Fruit fly (Drosophila melanogaster) whole organism, embryonic: ENCODE measurements around the gene CG33298.

Experiments
- Blimp-1 ChIP-seq: fragments of 200-800 bp; sonication (Bioruptor generic); optimal IDR thresholded peaks from 3 replicates; lab custom pipeline; 2018; ENCODE audit warnings: missing biosample characterization, missing genetic modification characterization, mild to moderate bottlenecking, moderate library complexity, missing genetic modification reagents
- CG1024 ChIP-seq: fragments of 200-800 bp; sonication (Bioruptor generic); IDR thresholded peaks from 2 replicates; pipeline ENCODE4 v1.3.6; 2022; ENCODE audit warnings: missing biosample characterization, missing genetic modification characterization
- CG11456 ChIP-seq: fragments of 200-800 bp; sonication (Bioruptor generic); IDR thresholded peaks from 3 replicates; pipeline ENCODE4 v1.3.6; 2022; ENCODE audit warnings: missing biosample characterization, missing genetic modification characterization
- CG16813 ChIP-seq: fragments of 200-800 bp; sonication (Bioruptor generic); IDR thresholded peaks from 3 replicates; pipeline ENCODE4 v1.3.6; 2022; ENCODE audit warnings: missing biosample characterization, missing genetic modification characterization; ENCODE audit not compliant: partially characterized antibody
- CG17829 ChIP-seq: fragments of 200-800 bp; optimal IDR thresholded peaks from 2 replicates; lab custom pipeline; 2019; ENCODE audit warnings: missing biosample characterization, mild to moderate bottlenecking, missing genetic modification characterization, moderate library complexity
- CG1792 ChIP-seq: fragments of 200-800 bp; sonication (Bioruptor generic); optimal IDR thresholded peaks from 2 replicates; lab custom pipeline; 2016; ENCODE audit warnings: missing biosample characterization, missing genetic modification characterization
- CG18764 ChIP-seq: fragments of 200-800 bp; sonication (Bioruptor generic); optimal IDR thresholded peaks from 3 replicates; lab custom pipeline; 2016; ENCODE audit warnings: missing biosample characterization, missing genetic modification characterization
- CG32532 ChIP-seq: fragments of 200-800 bp; sonication (Bioruptor generic); IDR thresholded peaks from 2 replicates; pipeline ENCODE4 v1.3.6; 2022; ENCODE audit warnings: missing biosample characterization, missing genetic modification characterization
- CG4360 ChIP-seq: fragments of 200-800 bp; sonication (Bioruptor generic); IDR thresholded peaks from 2 replicates; pipeline ENCODE4 v1.3.6; 2022; ENCODE audit warnings: missing biosample characterization, missing genetic modification characterization
- CG5953 ChIP-seq: fragments of 200-800 bp; sonication (Bioruptor generic); IDR thresholded peaks from 2 replicates; pipeline ENCODE4 v1.3.6; 2022; ENCODE audit warnings: missing biosample characterization, missing genetic modification characterization
- CG6791 ChIP-seq: fragments of 200-800 bp; sonication (Bioruptor generic); IDR thresholded peaks from 3 replicates; pipeline ENCODE4 v1.3.6; 2022; ENCODE audit warnings: missing biosample characterization, missing genetic modification characterization; ENCODE audit not compliant: partially characterized antibody
- CG7928 ChIP-seq: fragments of 200-800 bp; sonication (Bioruptor generic); optimal IDR thresholded peaks from 2 replicates; lab custom pipeline; 2017; ENCODE audit warnings: missing biosample characterization, mild to moderate bottlenecking, missing genetic modification characterization
- CG8290 ChIP-seq, 3 experiments: fragments of 200-800 bp; sonication (Bioruptor generic); optimal IDR thresholded peaks; 2 replicates each; lab custom pipeline; 2016 to 2019; ENCODE audit warnings: missing biosample characterization in 3 of 3, missing genetic modification characterization in 3 of 3, mild to moderate bottlenecking in 2 of 3, moderate library complexity in 1 of 3
- CTCF ChIP-seq: fragments of 200-800 bp; sonication (Bioruptor generic); optimal IDR thresholded peaks from 2 replicates; lab custom pipeline; 2017; ENCODE audit warnings: missing biosample characterization, mild to moderate bottlenecking, missing genetic modification characterization, moderate library complexity
- Ets65A ChIP-seq: fragments of 200-800 bp; sonication (Bioruptor generic); peaks from one replicate; lab custom pipeline; 2016; ENCODE audit warnings: missing biosample characterization, missing genetic modification characterization
- H15 ChIP-seq: fragments of 200-800 bp; sonication (Bioruptor generic); IDR thresholded peaks from 3 replicates; pipeline ENCODE4 v1.3.6; 2022; ENCODE audit warnings: missing biosample characterization, missing genetic modification characterization
- Hr78 ChIP-seq, 2 experiments: fragments of 200-800 bp in 1 of 2; fragments of >200 bp in 1 of 2; sonication (Bioruptor generic) in 1 of 2; optimal IDR thresholded peaks; 2 replicates each; lab custom pipeline; 2017 to 2019; ENCODE audit warnings: missing biosample characterization in 2 of 2, missing genetic modification characterization in 2 of 2, mild to moderate bottlenecking in 1 of 2, moderate library complexity in 1 of 2
- Lpt ChIP-seq: fragments of >200 bp; optimal IDR thresholded peaks from 2 replicates; lab custom pipeline; 2018; ENCODE audit warnings: missing biosample characterization, missing genetic modification characterization
- Med ChIP-seq: fragments of 200-800 bp; sonication (Bioruptor generic); peaks from one replicate; lab custom pipeline; 2016; ENCODE audit warnings: missing biosample characterization, missing genetic modification characterization, mild to moderate bottlenecking, inconsistent platforms, moderate library complexity
- Pdp1 ChIP-seq, 2 experiments: fragments of 200-800 bp; sonication (Bioruptor generic); optimal IDR thresholded peaks; 3 replicates each; lab custom pipeline; 2016; ENCODE audit warnings: missing biosample characterization in 2 of 2, missing genetic modification characterization in 2 of 2, mild to moderate bottlenecking in 1 of 2, moderate library complexity in 1 of 2
- Sry-β ChIP-seq: fragments of 200-800 bp; sonication (Bioruptor generic); optimal IDR thresholded peaks from 2 replicates; lab custom pipeline; 2018; ENCODE audit warnings: missing biosample characterization, mild to moderate bottlenecking, missing genetic modification characterization, moderate library complexity
- Stat92E ChIP-seq, 3 experiments: fragments of >200 bp in 2 of 3; fragments of 200-800 bp in 1 of 3; sonication (Bioruptor generic) in 1 of 3; optimal IDR thresholded peaks; 2 replicates each; lab custom pipeline; 2017 to 2019; ENCODE audit warnings: missing biosample characterization in 3 of 3, missing genetic modification characterization in 3 of 3, mild to moderate bottlenecking in 1 of 3, moderate library complexity in 1 of 3
- ash1 ChIP-seq: fragments of 200-800 bp; sonication (Bioruptor generic); optimal IDR thresholded peaks from 2 replicates; lab custom pipeline; 2018; ENCODE audit warnings: missing biosample characterization, mild to moderate bottlenecking, missing genetic modification characterization
- chinmo ChIP-seq: fragments of 200-800 bp; sonication (Bioruptor generic); IDR thresholded peaks from 4 replicates; pipeline ENCODE4 v1.3.6; 2022; ENCODE audit warnings: missing biosample characterization, missing genetic modification characterization; ENCODE audit not compliant: partially characterized antibody
- ci ChIP-seq: fragments of 200-800 bp; sonication (Bioruptor generic); IDR thresholded peaks from 3 replicates; pipeline ENCODE4 v1.3.6; 2022; ENCODE audit warnings: missing biosample characterization, missing genetic modification characterization
- crol ChIP-seq: fragments of 200-800 bp; sonication (Bioruptor generic); IDR thresholded peaks from 2 replicates; pipeline ENCODE4 v1.3.6; 2022; ENCODE audit warnings: missing biosample characterization, missing genetic modification characterization
- exex ChIP-seq: fragments of 200-800 bp; sonication (Bioruptor generic); optimal IDR thresholded peaks from 4 replicates; lab custom pipeline; 2018; ENCODE audit warnings: missing biosample characterization, mild to moderate bottlenecking, missing genetic modification characterization, moderate library complexity
- fd96Cb ChIP-seq: fragments of 200-800 bp; sonication (Bioruptor generic); optimal IDR thresholded peaks from 2 replicates; lab custom pipeline; 2018; ENCODE audit warnings: missing biosample characterization, mild to moderate bottlenecking, missing genetic modification characterization, moderate library complexity
- kni ChIP-seq: fragments of 200-800 bp; sonication (Bioruptor generic); optimal IDR thresholded peaks from 3 replicates; lab custom pipeline; 2017; ENCODE audit warnings: mild to moderate bottlenecking, missing biosample characterization, missing genetic modification reagents, missing genetic modification characterization
- lab ChIP-seq: fragments of 200-800 bp; sonication (Bioruptor generic); optimal IDR thresholded peaks from 3 replicates; lab custom pipeline; 2017; ENCODE audit warnings: missing biosample characterization, missing genetic modification characterization, mild to moderate bottlenecking, moderate library complexity, missing genetic modification reagents
- lilli ChIP-seq: fragments of 200-800 bp; sonication (Bioruptor generic); optimal IDR thresholded peaks from 3 replicates; lab custom pipeline; 2016; ENCODE audit warnings: missing biosample characterization, missing genetic modification characterization
- sens ChIP-seq: fragments of 200-800 bp; sonication (Bioruptor generic); peaks from one replicate; lab custom pipeline; 2016; ENCODE audit warnings: missing biosample characterization, missing genetic modification characterization
- sr ChIP-seq: fragments of 200-800 bp; sonication (Bioruptor generic); IDR thresholded peaks from 3 replicates; pipeline ENCODE4 v1.3.6; 2022; ENCODE audit warnings: missing biosample characterization, missing genetic modification characterization
- stwl ChIP-seq: fragments of 200-800 bp; sonication (Bioruptor generic); optimal IDR thresholded peaks from 3 replicates; lab custom pipeline; 2018; ENCODE audit warnings: missing biosample characterization, mild to moderate bottlenecking, missing genetic modification characterization, moderate library complexity

The CG33298 gene

dm6 chr2L:9510429-9510828, 15.2 kb downstream of the CG33298 start:
- TF ChIP-seq sr, result peak; percentile 80
- peak in 1 of 2 experiments; percentile 1 for TF ChIP-seq Pdp1 (GFP tag; optimal IDR thresholded peaks at IDR 0.05; lab: Kevin White, UChicago)
- TF ChIP-seq CG6791 (GFP tag; lab: Robert Waterston, UW), result 0 out of 3 replicates have a peak, but pooled peaks have one; percentile 11
- TF ChIP-seq CG1024 (GFP tag; lab: Robert Waterston, UW), result no peak
- TF ChIP-seq CG11456 (GFP tag; lab: Robert Waterston, UW), result no peak
- TF ChIP-seq crol (GFP tag; lab: Robert Waterston, UW), result 0 out of 2 replicates have a peak, but pooled peaks have one; percentile 25
- no peak for TF ChIP-seq fd96Cb (tag; lab: Kevin White, UChicago)
- peak; percentile 71 for TF ChIP-seq lab (GFP tag; lab: Kevin White, UChicago)
- TF ChIP-seq CG1792 (GFP tag; lab: Kevin White, UChicago), result no peak
- peak; percentile 44 for TF ChIP-seq kni (GFP tag; lab: Kevin White, UChicago)
- TF ChIP-seq H15 (GFP tag; lab: Robert Waterston, UW), result 0 out of 3 replicates have a peak, but pooled peaks have one; percentile 21
- TF ChIP-seq chinmo (GFP tag; lab: Robert Waterston, UW), result 0 out of 4 replicates have a peak, but pooled peaks have one; percentile 14
- TF ChIP-seq CG32532, result 0 out of 2 replicates have a peak, but pooled peaks have one; percentile 10
- no peak for TF ChIP-seq Sry-β
- TF ChIP-seq Hr78 (GFP tag; optimal IDR thresholded peaks at IDR 0.05; lab: Kevin White, UChicago), result peak in 1 of 2 experiments; percentile 9
- TF ChIP-seq Med (GFP tag; lab: Kevin White, UChicago), result peak; percentile 77

- TF ChIP-seq Ets65A (peak; percentile 86), CG6791 (GFP tag; lab: Robert Waterston, UW) (peak; percentile 33; the same call in 1 of the 3 replicates), Lpt (GFP tag; lab: Kevin White, UChicago) (no peak), stwl (peak; percentile 13), Blimp-1 (GFP tag; lab: Kevin White, UChicago) (peak; percentile 70), Med (GFP tag; lab: Kevin White, UChicago) (peak; percentile 46), CG4360 (GFP tag; lab: Robert Waterston, UW) (0 out of 2 replicates have a peak, but pooled peaks have one; percentile 13), CG7928 (no peak), ash1 (no peak), lilli (GFP tag; lab: Kevin White, UChicago) (no peak), CG8290 (GFP tag; optimal IDR thresholded peaks at IDR 0.05; lab: Kevin White, UChicago) (peak; percentile 67), CG8290 (tag; optimal IDR thresholded peaks at IDR 0.05; lab: Kevin White, UChicago) (no peak), ci (GFP tag; lab: Robert Waterston, UW) (0 out of 3 replicates have a peak, but pooled peaks have one; percentile 43), CTCF (GFP tag; lab: Kevin White, UChicago) (peak; percentile 86), CG16813 (GFP tag; lab: Robert Waterston, UW) (no peak), CG17829 (tag; lab: Kevin White, UChicago) (peak; percentile 99), Stat92E (GFP tag; optimal IDR thresholded peaks at IDR 0.05; lab: Kevin White, UChicago) (no peak), CG5953 (GFP tag; lab: Robert Waterston, UW) (0 out of 2 replicates have a peak, but pooled peaks have one; percentile 13)
These were observed 17.3 kb downstream of the CG33298 start for dm6 chr2L:9512401-9513198.

dm6 chr2L:9513771-9514170, 18.5 kb downstream of the CG33298 start:
- TF ChIP-seq sens, result peak; percentile 25
- no peak for TF ChIP-seq CG18764 (GFP tag; lab: Kevin White, UChicago)
- peak; percentile 44 for TF ChIP-seq exex
- TF ChIP-seq, all 482 proteins: peak for 2
